Fruit fly (Drosophila melanogaster) whole organism: ENCODE measurements around the gene Ir67a.

Experiments
- CG8478 ChIP-seq: fragments of >200 bp; optimal IDR thresholded peaks from 2 replicates; lab custom pipeline; 2018; ENCODE audit warnings: inconsistent platforms
- Dll ChIP-seq: fragments of >200 bp; optimal IDR thresholded peaks from 2 replicates; lab custom pipeline; 2017
- EcR ChIP-seq, 2 experiments: fragments of >200 bp; optimal IDR thresholded peaks; 2 replicates each; lab custom pipeline; 2017; ENCODE audit warnings: missing biosample characterization in 2 of 2, missing genetic modification characterization in 2 of 2, missing genetic modification reagents in 2 of 2
- pan ChIP-seq: fragments of >200 bp; optimal IDR thresholded peaks from 2 replicates; lab custom pipeline; 2017
- psq ChIP-seq: fragments of >200 bp; optimal IDR thresholded peaks from 2 replicates; lab custom pipeline; 2017
- usp ChIP-seq: fragments of >200 bp; optimal IDR thresholded peaks from 2 replicates; lab custom pipeline; 2017; ENCODE audit warnings: missing biosample characterization, missing genetic modification characterization, mixed read lengths

Ir67a gene

DNA sequence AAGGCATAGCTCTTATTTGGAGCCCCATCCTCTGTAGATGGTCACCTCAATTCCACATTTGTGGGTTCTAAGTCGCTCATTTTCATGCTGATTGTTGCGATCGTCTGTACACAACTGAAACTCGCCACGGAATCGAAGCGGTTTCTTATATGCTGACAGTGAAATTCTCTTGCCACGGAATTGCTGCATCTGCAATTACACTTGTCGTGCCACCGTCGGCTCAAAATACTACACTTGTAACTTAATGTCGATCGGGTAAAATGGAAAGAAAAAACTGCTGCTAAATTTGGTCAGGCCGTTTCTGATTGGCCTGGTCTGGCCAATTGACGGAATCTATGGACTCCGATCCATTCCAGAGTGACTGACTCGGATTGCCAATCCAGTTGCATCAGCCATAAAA lies 46.5 kb downstream of the Ir67a start:
- TF ChIP-seq psq (no peak), usp (GFP tag; lab: Kevin White, UChicago) (no peak), Dll (lab: Kevin White, UChicago) (no peak), EcR (GFP tag; optimal IDR thresholded peaks at IDR 0.05; lab: Kevin White, UChicago) (no peak), pan (lab: Kevin White, UChicago) (no peak), CG8478 (lab: Kevin White, UChicago) (no peak)
